Worm (Caenorhabditis elegans) whole organism, L1 larva: Measurements from ENCODE around the gene K01A11.3.

Experiments
- ama-1 ChIP-seq: fragments of 150-350 bp; optimal IDR thresholded peaks from 2 replicates; lab custom pipeline; 2014
- ceh-90 ChIP-seq: sonication (generic microtip); optimal IDR thresholded peaks from 2 replicates; lab custom pipeline; 2016; ENCODE audit warnings: missing genetic modification characterization, missing compliant biosample characterization
- dpl-1 ChIP-seq, 3 experiments: fragments of 150-350 bp in 2 of 3; sonication (generic microtip) in 1 of 3; optimal IDR thresholded peaks; 2 replicates each; lab custom pipeline; 2014 to 2017; ENCODE audit warnings: missing biosample characterization in 3 of 3, missing genetic modification characterization in 3 of 3, missing genetic modification reagents in 3 of 3
- fkh-8 ChIP-seq: sonication (generic microtip); optimal IDR thresholded peaks from 2 replicates; lab custom pipeline; 2016; ENCODE audit warnings: mild to moderate bottlenecking, missing genetic modification characterization, missing compliant biosample characterization
- fos-1 ChIP-seq: fragments of 150-350 bp; optimal IDR thresholded peaks from 2 replicates; lab custom pipeline; 2014; ENCODE audit warnings: missing biosample characterization, missing genetic modification characterization
- jun-1 ChIP-seq: fragments of 150-350 bp; optimal IDR thresholded peaks from 2 replicates; lab custom pipeline; 2014; ENCODE audit warnings: missing biosample characterization, missing genetic modification reagents, missing genetic modification characterization
- mep-1 ChIP-seq: fragments of 150-350 bp; optimal IDR thresholded peaks from 2 replicates; lab custom pipeline; 2014; ENCODE audit warnings: missing biosample characterization, missing genetic modification characterization
- nhr-237 ChIP-seq: fragments of 150-350 bp; optimal IDR thresholded peaks from 2 replicates; lab custom pipeline; 2014; ENCODE audit warnings: missing biosample characterization, missing genetic modification characterization
- nhr-77 ChIP-seq: fragments of 150-350 bp; optimal IDR thresholded peaks from 2 replicates; lab custom pipeline; 2014; ENCODE audit warnings: missing biosample characterization, missing genetic modification characterization
- skn-1 ChIP-seq: fragments of 150-350 bp; optimal IDR thresholded peaks from 2 replicates; lab custom pipeline; 2014; ENCODE audit warnings: missing biosample characterization, missing genetic modification characterization
- sptf-1 ChIP-seq: fragments of 150-350 bp; optimal IDR thresholded peaks from 2 replicates; lab custom pipeline; 2014; ENCODE audit warnings: missing biosample characterization, missing genetic modification characterization
- unc-62 ChIP-seq: fragments of 150-350 bp; optimal IDR thresholded peaks from 2 replicates; lab custom pipeline; 2014; ENCODE audit warnings: missing biosample characterization, missing genetic modification reagents, missing genetic modification characterization
- ztf-4 ChIP-seq: fragments of 150-350 bp; optimal IDR thresholded peaks from 2 replicates; lab custom pipeline; 2014; ENCODE audit warnings: missing biosample characterization, missing genetic modification characterization

DNA sequence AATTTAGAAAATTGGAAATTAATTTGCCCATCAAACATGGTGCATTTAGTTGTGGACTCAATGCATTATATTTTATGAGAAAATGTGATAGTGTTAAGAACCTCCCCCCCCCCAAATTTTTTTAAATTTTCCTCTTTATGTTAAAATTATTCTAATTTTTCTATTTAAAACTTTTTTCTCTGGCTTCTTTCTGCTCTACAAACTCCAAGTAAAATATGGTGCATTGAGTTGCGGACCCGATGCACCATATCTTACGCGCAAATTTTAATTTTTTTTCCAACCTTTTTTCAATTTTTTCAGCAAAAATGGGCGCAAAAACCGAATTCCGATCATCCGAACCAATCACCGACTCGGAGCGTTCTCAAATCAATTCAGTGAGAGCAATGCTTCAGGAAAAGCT lies 29.9 kb upstream of the K01A11.3 start, which contains the start of gene C34C12.6:
- TF ChIP-seq skn-1 (tag; lab: Kevin White, UChicago) (no peak), dpl-1 (GFP tag; optimal IDR thresholded peaks at IDR 0.05; lab: Kevin White, UChicago) (no peak), sptf-1 (no peak), mep-1 (tag; lab: Kevin White, UChicago) (no peak), ztf-4 (no peak), nhr-77 (tag; lab: Kevin White, UChicago) (no peak), fos-1 (tag; lab: Kevin White, UChicago) (no peak), nhr-237 (tag; lab: Kevin White, UChicago) (no peak), jun-1 (no peak), ama-1 (no peak), unc-62 (GFP tag; lab: Kevin White, UChicago) (no peak), ceh-90 (tag; lab: Kevin White, UChicago) (no peak), fkh-8 (tag; lab: Kevin White, UChicago) (no peak)
